Worm (Caenorhabditis elegans) whole organism, young adult: ENCODE measurements around the gene T03G6.1.

Experiments used
- B0019.2 ChIP-seq: fragments of 200-800 bp; sonication (Bioruptor generic); conservative IDR thresholded peaks from 2 replicates; pipeline ENCODE4 v1.3.6; 2022; ENCODE audit warnings: missing genetic modification reagents, missing genetic modification characterization, missing compliant biosample characterization
- F22D6.2 ChIP-seq: sonication (generic microtip); optimal IDR thresholded peaks from 2 replicates; lab custom pipeline; 2016; ENCODE audit warnings: mild to moderate bottlenecking, missing genetic modification characterization, missing compliant biosample characterization
- F37B4.10 ChIP-seq: fragments of 200-800 bp; sonication (Bioruptor generic); IDR thresholded peaks from 2 replicates; pipeline ENCODE4 v1.3.6; 2022; ENCODE audit warnings: missing genetic modification characterization, missing compliant biosample characterization
- F39B2.1 ChIP-seq: fragments of 200-800 bp; sonication (Bioruptor generic); IDR thresholded peaks from 2 replicates; pipeline ENCODE4 v1.3.6; 2022; ENCODE audit warnings: missing genetic modification reagents, missing genetic modification characterization, missing compliant biosample characterization
- F52B5.7 ChIP-seq: sonication (generic microtip); optimal IDR thresholded peaks from 2 replicates; lab custom pipeline; 2016; ENCODE audit warnings: mild to moderate bottlenecking, missing genetic modification characterization, missing compliant biosample characterization
- T07F8.4 ChIP-seq: sonication (generic microtip); optimal IDR thresholded peaks from 2 replicates; lab custom pipeline; 2016; ENCODE audit warnings: mild to moderate bottlenecking, missing genetic modification characterization, moderate library complexity, missing compliant biosample characterization
- Y53G8AR.9 ChIP-seq: fragments of 200-800 bp; sonication (Bioruptor generic); conservative IDR thresholded peaks from 2 replicates; pipeline ENCODE4 v1.3.6; 2022; ENCODE audit warnings: missing genetic modification reagents, missing genetic modification characterization, missing compliant biosample characterization
- ZK185.1 ChIP-seq: sonication (generic microtip); optimal IDR thresholded peaks from 2 replicates; lab custom pipeline; 2016; ENCODE audit warnings: mild to moderate bottlenecking, missing genetic modification characterization, missing compliant biosample characterization; ENCODE audit not compliant: poor library complexity, severe bottlenecking
- atf-7 ChIP-seq: sonication (generic microtip); optimal IDR thresholded peaks from 2 replicates; lab custom pipeline; 2017; ENCODE audit warnings: mild to moderate bottlenecking, missing genetic modification characterization, missing compliant biosample characterization
- athp-1 ChIP-seq: sonication (generic microtip); optimal IDR thresholded peaks from 2 replicates; lab custom pipeline; 2017; ENCODE audit warnings: mild to moderate bottlenecking, missing genetic modification characterization, missing compliant biosample characterization
- attf-3 ChIP-seq: fragments of 200-800 bp; sonication (Bioruptor generic); conservative IDR thresholded peaks from 2 replicates; pipeline ENCODE4 v1.3.6; 2022; ENCODE audit warnings: missing genetic modification reagents, missing genetic modification characterization, missing compliant biosample characterization
- ceh-100 ChIP-seq: fragments of 200-800 bp; sonication (Bioruptor generic); IDR thresholded peaks from 2 replicates; pipeline ENCODE4 v1.3.6; 2022; ENCODE audit warnings: missing genetic modification reagents, missing genetic modification characterization, missing compliant biosample characterization
- ceh-91 ChIP-seq: fragments of 200-800 bp; sonication (Bioruptor generic); IDR thresholded peaks from 2 replicates; pipeline ENCODE4 v1.3.6; 2022; ENCODE audit warnings: missing genetic modification reagents, missing genetic modification characterization, missing compliant biosample characterization
- dox-1 ChIP-seq: fragments of 200-800 bp; sonication (Bioruptor generic); IDR thresholded peaks from 2 replicates; pipeline ENCODE4 v1.3.6; 2022; ENCODE audit warnings: missing genetic modification reagents, missing genetic modification characterization, missing compliant biosample characterization
- dpff-1 ChIP-seq: sonication (generic microtip); optimal IDR thresholded peaks from 2 replicates; lab custom pipeline; 2017; ENCODE audit warnings: mild to moderate bottlenecking, missing genetic modification characterization, missing compliant biosample characterization
- efl-1 ChIP-seq: fragments of 150-350 bp; optimal IDR thresholded peaks from 2 replicates; lab custom pipeline; 2014; ENCODE audit warnings: missing biosample characterization, missing genetic modification reagents, missing genetic modification characterization
- egl-44 ChIP-seq: fragments of 200-800 bp; sonication (Bioruptor generic); IDR thresholded peaks from 2 replicates; pipeline ENCODE4 v1.3.6; 2022; ENCODE audit warnings: missing genetic modification reagents, missing genetic modification characterization, missing compliant biosample characterization
- egrh-3 ChIP-seq: fragments of 200-800 bp; sonication (Bioruptor generic); IDR thresholded peaks from 2 replicates; pipeline ENCODE4 v1.3.6; 2022; ENCODE audit warnings: missing genetic modification reagents, missing genetic modification characterization, missing compliant biosample characterization
- ekl-4 ChIP-seq: fragments of 200-800 bp; sonication (Bioruptor generic); IDR thresholded peaks from 2 replicates; pipeline ENCODE4 v1.3.6; 2022; ENCODE audit warnings: missing genetic modification reagents, missing genetic modification characterization, missing compliant biosample characterization
- fkh-3 ChIP-seq: sonication (generic microtip); optimal IDR thresholded peaks from 2 replicates; lab custom pipeline; 2016; ENCODE audit warnings: mild to moderate bottlenecking, missing genetic modification characterization, missing compliant biosample characterization
- hlh-12 ChIP-seq: sonication (generic microtip); optimal IDR thresholded peaks from 2 replicates; lab custom pipeline; 2016; ENCODE audit warnings: missing genetic modification characterization, missing compliant biosample characterization
- hlh-26 ChIP-seq: fragments of 200-800 bp; sonication (Bioruptor generic); conservative IDR thresholded peaks from 2 replicates; pipeline ENCODE4 v1.3.6; 2022; ENCODE audit warnings: missing genetic modification reagents, missing genetic modification characterization, missing compliant biosample characterization
- hmg-20 ChIP-seq: fragments of 200-800 bp; sonication (Bioruptor generic); IDR thresholded peaks from 2 replicates; pipeline ENCODE4 v1.3.6; 2022; ENCODE audit warnings: missing genetic modification reagents, missing genetic modification characterization, missing compliant biosample characterization
- hrde-1 ChIP-seq: sonication (generic microtip); optimal IDR thresholded peaks from 2 replicates; lab custom pipeline; 2016; ENCODE audit warnings: missing genetic modification characterization, mild to moderate bottlenecking, missing compliant biosample characterization, moderate library complexity, missing genotype, missing genetic modification reagents, borderline replicate concordance
- lir-1 ChIP-seq: fragments of 200-800 bp; sonication (Bioruptor generic); conservative IDR thresholded peaks from 2 replicates; pipeline ENCODE4 v1.3.6; 2022; ENCODE audit warnings: missing genetic modification reagents, missing genetic modification characterization, missing compliant biosample characterization
- lsy-27 ChIP-seq: sonication (generic microtip); optimal IDR thresholded peaks from 2 replicates; lab custom pipeline; 2017; ENCODE audit warnings: missing genetic modification characterization, mild to moderate bottlenecking, missing compliant biosample characterization, antibody characterized with exemption, missing genotype, borderline replicate concordance; ENCODE audit not compliant: insufficient read depth
- madf-10 ChIP-seq: sonication (generic microtip); optimal IDR thresholded peaks from 2 replicates; lab custom pipeline; 2016; ENCODE audit warnings: mild to moderate bottlenecking, missing genetic modification characterization, missing compliant biosample characterization
- mcd-1 ChIP-seq: fragments of 200-800 bp; sonication (Bioruptor generic); IDR thresholded peaks from 2 replicates; pipeline ENCODE4 v1.3.6; 2022; ENCODE audit warnings: missing genetic modification reagents, missing genetic modification characterization, missing compliant biosample characterization
- mes-4 ChIP-seq: sonication (generic microtip); optimal IDR thresholded peaks from 2 replicates; lab custom pipeline; 2016; ENCODE audit warnings: missing genotype, missing genetic modification characterization, missing compliant biosample characterization
- mxl-1 ChIP-seq: sonication (generic microtip); optimal IDR thresholded peaks from 2 replicates; lab custom pipeline; 2016; ENCODE audit warnings: missing genetic modification characterization, missing compliant biosample characterization
- nfya-2 ChIP-seq: fragments of 200-800 bp; sonication (Bioruptor generic); IDR thresholded peaks from 2 replicates; pipeline ENCODE4 v1.3.6; 2022; ENCODE audit warnings: missing genetic modification reagents, missing genetic modification characterization, missing compliant biosample characterization
- nhr-80 ChIP-seq: sonication (generic microtip); optimal IDR thresholded peaks from 2 replicates; lab custom pipeline; 2016; ENCODE audit warnings: missing genetic modification characterization, missing compliant biosample characterization
- nhr-90 ChIP-seq: sonication (generic microtip); optimal IDR thresholded peaks from 2 replicates; lab custom pipeline; 2016; ENCODE audit warnings: missing genotype, mild to moderate bottlenecking, missing genetic modification characterization, missing compliant biosample characterization
- pbrm-1 ChIP-seq: fragments of 200-800 bp; sonication (Bioruptor generic); IDR thresholded peaks from 2 replicates; pipeline ENCODE4 v1.3.6; 2022; ENCODE audit warnings: missing genetic modification reagents, missing genetic modification characterization, missing compliant biosample characterization
- rcor-1 ChIP-seq: fragments of 200-800 bp; sonication (Bioruptor generic); IDR thresholded peaks from 2 replicates; pipeline ENCODE4 v1.3.6; 2022; ENCODE audit warnings: missing genetic modification reagents, missing genetic modification characterization, missing compliant biosample characterization
- rpc-1 ChIP-seq, 2 experiments: fragments of 150-350 bp in 1 of 2; sonication (generic microtip) in 1 of 2; optimal IDR thresholded peaks; 2 replicates each; lab custom pipeline; 2014 to 2018; ENCODE audit warnings: missing biosample characterization in 1 of 2, missing genetic modification characterization in 1 of 2, missing genetic modification reagents in 1 of 2, missing genotype in 1 of 2
- sea-2 ChIP-seq: fragments of 200-800 bp; sonication (Bioruptor generic); IDR thresholded peaks from 2 replicates; pipeline ENCODE4 v1.3.6; 2022; ENCODE audit warnings: missing genetic modification characterization, missing compliant biosample characterization
- snpc-1.1 ChIP-seq: sonication (generic microtip); optimal IDR thresholded peaks from 2 replicates; lab custom pipeline; 2017; ENCODE audit warnings: missing genetic modification characterization, mild to moderate bottlenecking, missing compliant biosample characterization, antibody characterized with exemption, moderate library complexity, missing genotype, missing genetic modification reagents; ENCODE audit not compliant: insufficient read depth
- snpc-3.4 ChIP-seq: sonication (generic microtip); optimal IDR thresholded peaks from 2 replicates; lab custom pipeline; 2017; ENCODE audit warnings: missing genetic modification characterization, mild to moderate bottlenecking, missing compliant biosample characterization, antibody characterized with exemption, moderate library complexity, missing genotype, missing genetic modification reagents
- sptf-2 ChIP-seq: fragments of 200-800 bp; sonication (Bioruptor generic); optimal IDR thresholded peaks from 2 replicates; lab custom pipeline; 2018; ENCODE audit warnings: mild to moderate bottlenecking, missing genetic modification characterization, missing compliant biosample characterization
- tbp1 ChIP-seq: fragments of 200-800 bp; sonication (Bioruptor generic); optimal IDR thresholded peaks from 2 replicates; lab custom pipeline; 2018; ENCODE audit warnings: mild to moderate bottlenecking, missing genetic modification characterization, missing compliant biosample characterization
- tlf-1 ChIP-seq: fragments of 200-800 bp; sonication (Bioruptor generic); optimal IDR thresholded peaks from 2 replicates; lab custom pipeline; 2018; ENCODE audit warnings: mild to moderate bottlenecking, missing genetic modification characterization, missing compliant biosample characterization
- unc-130 ChIP-seq: sonication (generic microtip); optimal IDR thresholded peaks from 2 replicates; lab custom pipeline; 2016; ENCODE audit warnings: missing genetic modification reagents, missing genetic modification characterization, missing compliant biosample characterization
- unc-62 ChIP-seq: fragments of 150-350 bp; optimal IDR thresholded peaks from 2 replicates; lab custom pipeline; 2014; ENCODE audit warnings: missing biosample characterization, missing genetic modification reagents, missing genetic modification characterization
- zfh-2 ChIP-seq: fragments of 200-800 bp; sonication (Bioruptor generic); conservative IDR thresholded peaks from 2 replicates; pipeline ENCODE4 v1.3.6; 2022; ENCODE audit warnings: missing genetic modification reagents, missing genetic modification characterization, missing compliant biosample characterization
- ztf-22 ChIP-seq: fragments of 200-800 bp; sonication (Bioruptor generic); optimal IDR thresholded peaks from 2 replicates; lab custom pipeline; 2018; ENCODE audit warnings: mild to moderate bottlenecking, missing genetic modification characterization, moderate library complexity, missing compliant biosample characterization
- ztf-28 ChIP-seq: fragments of 200-800 bp; sonication (Bioruptor generic); IDR thresholded peaks from 2 replicates; pipeline ENCODE4 v1.3.6; 2022; ENCODE audit warnings: missing genetic modification reagents, missing genetic modification characterization, missing compliant biosample characterization

The T03G6.1 gene

ce11 chrX:2613077-2613476 is 5.0 kb downstream of the T03G6.1 start (continued):
- TF ChIP-seq attf-3 (GFP tag; lab: Robert Waterston, UW) (0 out of 2 replicates have a peak, but pooled peaks have one; percentile 22), unc-130 (peak; percentile 69), sptf-2 (GFP tag; lab: Kevin White, UChicago) (no peak), madf-10 (peak; percentile 42), fkh-3 (tag; lab: Kevin White, UChicago) (peak; percentile 50), lir-1 (peak; percentile 63; the same call in 1 of the 2 replicates), ztf-22 (GFP tag; lab: Kevin White, UChicago) (peak; percentile 14), mes-4 (peak; percentile 79), F39B2.1 (no peak), pbrm-1 (GFP tag; lab: Robert Waterston, UW) (peak; percentile 90), sea-2 (no peak), unc-62 (GFP tag; lab: Kevin White, UChicago) (no peak), nfya-2 (0 out of 2 replicates have a peak, but pooled peaks have one; percentile 47), rpc-1 (optimal IDR thresholded peaks at IDR 0.05; lab: Kevin White, UChicago) (peak; percentile 94), rpc-1 (tag; optimal IDR thresholded peaks at IDR 0.05; lab: Kevin White, UChicago) (peak; percentile 94), snpc-1.1 (tag; lab: Kevin White, UChicago) (peak; percentile 32), B0019.2 (GFP tag; lab: Robert Waterston, UW) (peak; percentile 56; the same call in 1 of the 2 replicates), efl-1 (GFP tag; lab: Kevin White, UChicago) (no peak), ZK185.1 (tag; lab: Kevin White, UChicago) (peak; percentile 80), tbp1 (GFP tag; lab: Kevin White, UChicago) (peak; percentile 97), egl-44 (GFP tag; lab: Robert Waterston, UW) (peak; percentile 82; the same call in 1 of the 2 replicates), hrde-1 (peak; percentile 64), athp-1 (peak; percentile 61), nhr-80 (tag; lab: Kevin White, UChicago) (peak; percentile 51), ceh-100 (GFP tag; lab: Robert Waterston, UW) (peak; percentile 28; the same call in 1 of the 2 replicates), F52B5.7 (tag; lab: Kevin White, UChicago) (peak; percentile 90), lsy-27 (tag; lab: Kevin White, UChicago) (peak; percentile 40), F37B4.10 (0 out of 2 replicates have a peak, but pooled peaks have one; percentile 26), dpff-1 (tag; lab: Kevin White, UChicago) (no peak), hlh-12 (tag; lab: Kevin White, UChicago) (peak; percentile 74), ztf-28 (GFP tag; lab: Robert Waterston, UW) (0 out of 2 replicates have a peak, but pooled peaks have one; percentile 70), tlf-1 (peak; percentile 32), Y53G8AR.9 (GFP tag; lab: Robert Waterston, UW) (0 out of 2 replicates have a peak, but pooled peaks have one; percentile 30), dox-1 (GFP tag; lab: Robert Waterston, UW) (peak; percentile 94), hmg-20 (peak; percentile 70; the same call in 1 of the 2 replicates), mxl-1 (tag; lab: Kevin White, UChicago) (peak; percentile 55), ekl-4 (GFP tag; lab: Robert Waterston, UW) (peak; percentile 74), hlh-26 (GFP tag; lab: Robert Waterston, UW) (no peak), nhr-90 (tag; lab: Kevin White, UChicago) (peak; percentile 77), ceh-91 (GFP tag; lab: Robert Waterston, UW) (0 out of 2 replicates have a peak, but pooled peaks have one; percentile 32), F22D6.2 (tag; lab: Kevin White, UChicago) (no peak), mcd-1 (peak; percentile 40), T07F8.4 (tag; lab: Kevin White, UChicago) (peak; percentile 61), atf-7 (tag; lab: Kevin White, UChicago) (peak; percentile 58), egrh-3 (GFP tag; lab: Robert Waterston, UW) (peak; percentile 44; the same call in 1 of the 2 replicates), rcor-1 (GFP tag; lab: Robert Waterston, UW) (peak; percentile 78), snpc-3.4 (peak; percentile 56), zfh-2 (GFP tag; lab: Robert Waterston, UW) (no peak)
